Worm (Caenorhabditis elegans) whole organism, L3 larva: Measurements from ENCODE around the gene usp-33.

ENCODE experiments used
- ZK546.5 ChIP-seq: sonication (generic microtip); optimal IDR thresholded peaks from 2 replicates; lab custom pipeline; 2017; ENCODE audit warnings: missing biosample characterization, missing genetic modification characterization
- ceh-16 ChIP-seq: sonication (generic microtip); optimal IDR thresholded peaks from 2 replicates; lab custom pipeline; 2017; ENCODE audit warnings: missing biosample characterization, missing genetic modification characterization
- ceh-9 ChIP-seq: sonication (generic microtip); optimal IDR thresholded peaks from 2 replicates; lab custom pipeline; 2018; ENCODE audit warnings: missing biosample characterization, missing genetic modification characterization
- daf-12 ChIP-seq: fragments of 150-350 bp; optimal IDR thresholded peaks from 2 replicates; lab custom pipeline; 2014; ENCODE audit warnings: missing biosample characterization, missing genetic modification reagents, missing genetic modification characterization
- egl-5 ChIP-seq: fragments of 150-350 bp; optimal IDR thresholded peaks from 2 replicates; lab custom pipeline; 2017; ENCODE audit warnings: missing biosample characterization, missing genetic modification reagents, missing genetic modification characterization, inconsistent platforms
- elt-2 ChIP-seq: sonication (generic microtip); optimal IDR thresholded peaks from 2 replicates; lab custom pipeline; 2016; ENCODE audit warnings: missing genetic modification reagents, mild to moderate bottlenecking, missing genetic modification characterization, missing compliant biosample characterization
- eor-1 ChIP-seq, 2 experiments: fragments of 150-350 bp; optimal IDR thresholded peaks; 2 replicates each; lab custom pipeline; 2014 to 2018; ENCODE audit warnings: missing biosample characterization in 2 of 2, missing genetic modification characterization in 2 of 2
- fkh-10 ChIP-seq: sonication (generic microtip); optimal IDR thresholded peaks from 2 replicates; lab custom pipeline; 2017; ENCODE audit warnings: missing biosample characterization, missing genetic modification reagents, missing genetic modification characterization
- fkh-2 ChIP-seq: fragments of 150-350 bp; optimal IDR thresholded peaks from 2 replicates; lab custom pipeline; 2014; ENCODE audit warnings: missing biosample characterization, missing genetic modification reagents, missing genetic modification characterization
- jun-1 ChIP-seq: fragments of 150-350 bp; optimal IDR thresholded peaks from 2 replicates; lab custom pipeline; 2014; ENCODE audit warnings: missing biosample characterization, missing genetic modification reagents, missing genetic modification characterization
- lsy-12 ChIP-seq: sonication (generic microtip); optimal IDR thresholded peaks from 2 replicates; lab custom pipeline; 2016; ENCODE audit warnings: mild to moderate bottlenecking, missing genetic modification characterization, missing compliant biosample characterization
- mdl-1 ChIP-seq: fragments of 150-350 bp; optimal IDR thresholded peaks from 2 replicates; lab custom pipeline; 2014; ENCODE audit warnings: missing biosample characterization, missing genetic modification characterization
- nhr-11 ChIP-seq: fragments of 150-350 bp; optimal IDR thresholded peaks from 2 replicates; lab custom pipeline; 2014; ENCODE audit warnings: missing biosample characterization, missing genetic modification characterization
- nhr-12 ChIP-seq: fragments of 150-350 bp; optimal IDR thresholded peaks from 2 replicates; lab custom pipeline; 2014; ENCODE audit warnings: missing biosample characterization, missing genetic modification characterization
- nhr-23 ChIP-seq: fragments of 150-350 bp; optimal IDR thresholded peaks from 2 replicates; lab custom pipeline; 2014; ENCODE audit warnings: missing biosample characterization, missing genetic modification reagents, missing genetic modification characterization
- nhr-25 ChIP-seq: sonication (generic microtip); optimal IDR thresholded peaks from 2 replicates; lab custom pipeline; 2017; ENCODE audit warnings: missing biosample characterization, missing genetic modification characterization
- nhr-28 ChIP-seq: fragments of 150-350 bp; optimal IDR thresholded peaks from 2 replicates; lab custom pipeline; 2014; ENCODE audit warnings: missing biosample characterization, missing genetic modification characterization
- nhr-43 ChIP-seq: sonication (generic microtip); optimal IDR thresholded peaks from 2 replicates; lab custom pipeline; 2016; ENCODE audit warnings: mild to moderate bottlenecking, missing genetic modification characterization, missing compliant biosample characterization; ENCODE audit not compliant: poor library complexity, severe bottlenecking
- nhr-67 ChIP-seq: fragments of 150-350 bp; optimal IDR thresholded peaks from 2 replicates; lab custom pipeline; 2014; ENCODE audit warnings: missing biosample characterization, missing genetic modification characterization
- nhr-76 ChIP-seq: fragments of 150-350 bp; sonication (generic microtip); optimal IDR thresholded peaks from 5 replicates; lab custom pipeline; 2014; ENCODE audit warnings: missing biosample characterization, missing genetic modification characterization
- nhr-77 ChIP-seq: fragments of 150-350 bp; optimal IDR thresholded peaks from 2 replicates; lab custom pipeline; 2014; ENCODE audit warnings: missing biosample characterization, missing genetic modification characterization
- pha-4 ChIP-seq: fragments of 150-350 bp; optimal IDR thresholded peaks from 2 replicates; lab custom pipeline; 2014; ENCODE audit warnings: missing biosample characterization, missing genetic modification reagents, missing genetic modification characterization
- pqm-1 ChIP-seq: fragments of 150-350 bp; optimal IDR thresholded peaks from 2 replicates; lab custom pipeline; 2017; ENCODE audit warnings: missing biosample characterization, missing genetic modification characterization, inconsistent platforms
- sea-2 ChIP-seq: fragments of 150-350 bp; sonication (generic microtip); optimal IDR thresholded peaks from 4 replicates; lab custom pipeline; 2014; ENCODE audit warnings: missing biosample characterization, missing genetic modification reagents, missing genetic modification characterization
- skn-1 ChIP-seq: fragments of 150-350 bp; optimal IDR thresholded peaks from 2 replicates; lab custom pipeline; 2014; ENCODE audit warnings: missing biosample characterization, missing genetic modification characterization
- tbx-2 ChIP-seq: sonication (generic microtip); optimal IDR thresholded peaks from 2 replicates; lab custom pipeline; 2016; ENCODE audit warnings: mild to moderate bottlenecking, missing genetic modification characterization, missing compliant biosample characterization

Gene usp-33

DNA sequence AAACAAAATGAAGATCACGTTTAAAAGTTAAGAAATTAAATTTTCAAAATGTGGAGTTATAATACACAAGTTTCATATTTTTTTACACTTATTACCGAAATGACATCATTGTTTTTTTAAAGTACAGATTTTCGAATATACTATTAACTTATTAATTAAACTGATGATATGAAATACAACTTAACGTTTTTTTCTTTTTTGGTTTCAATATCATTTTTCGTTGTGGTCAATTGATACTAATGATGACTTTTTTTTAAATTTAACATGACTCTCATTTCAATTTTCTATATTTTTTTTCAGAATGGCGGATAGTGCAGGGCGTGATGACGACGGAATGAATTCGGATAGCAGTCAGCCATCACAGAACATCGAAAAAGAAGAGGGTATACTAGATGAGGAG is at the start of gene usp-33:
Gene usp-33, plus strand, starts transcription at position 301 of the 400 bp plus-strand sequence.
- TF ChIP-seq nhr-25 (tag; lab: Kevin White, UChicago) (no peak), jun-1 (no peak), fkh-10 (GFP tag; lab: Kevin White, UChicago) (no peak), sea-2 (no peak), skn-1 (tag; lab: Kevin White, UChicago) (no peak)
- TF ChIP-seq, all 47 proteins: peak for 0

DNA sequence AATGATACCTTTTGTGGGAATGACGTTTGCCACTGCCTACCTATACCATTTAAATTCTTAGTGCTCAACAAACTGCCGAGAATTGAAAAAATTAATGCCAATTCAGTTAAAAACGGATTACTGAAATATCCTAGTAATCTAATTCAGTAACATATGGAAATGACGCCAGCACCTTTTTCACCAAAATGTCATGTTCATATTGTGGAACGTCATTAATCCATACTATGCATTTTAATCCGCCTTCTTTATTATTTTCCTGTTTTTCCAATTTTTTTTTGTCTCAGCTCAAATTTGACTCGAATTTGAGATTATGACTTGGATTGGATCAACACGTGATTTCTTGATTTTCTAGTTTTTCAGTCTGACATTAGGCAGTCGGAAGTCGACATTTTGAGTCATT is 49.7 kb upstream of the usp-33 start:
- TF ChIP-seq tbx-2 (tag; lab: Kevin White, UChicago) (no peak), nhr-76 (tag; lab: Kevin White, UChicago) (no peak), nhr-67 (tag; lab: Kevin White, UChicago) (no peak), egl-5 (tag; lab: Kevin White, UChicago) (no peak), nhr-43 (no peak), ceh-9 (tag; lab: Kevin White, UChicago) (no peak), daf-12 (tag; lab: Kevin White, UChicago) (no peak), fkh-2 (tag; lab: Kevin White, UChicago) (no peak), nhr-77 (tag; lab: Kevin White, UChicago) (no peak), fkh-10 (GFP tag; lab: Kevin White, UChicago) (no peak), elt-2 (tag; lab: Kevin White, UChicago) (no peak)
- TF ChIP-seq, all 47 proteins: peak for 0

DNA sequence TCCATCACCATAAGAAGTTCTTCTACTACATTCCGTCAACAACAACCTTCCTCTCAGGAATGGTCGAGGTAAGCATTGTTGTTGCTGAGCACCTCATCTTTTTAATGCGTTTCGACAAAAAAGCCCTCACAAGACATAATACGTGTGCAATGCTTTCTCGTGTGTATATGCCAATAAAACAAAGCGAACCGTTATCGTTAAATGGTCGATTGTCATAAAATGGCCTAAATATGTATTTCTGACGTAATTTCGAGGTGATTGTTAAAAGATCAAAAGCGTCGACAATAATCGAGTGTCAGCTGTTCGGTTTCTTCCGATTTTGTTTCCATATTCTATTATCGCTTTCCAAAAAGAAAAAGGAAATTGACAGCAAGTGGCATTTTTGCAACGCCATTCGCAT is 46.5 kb upstream of the usp-33 start:
- TF ChIP-seq tbx-2 (tag; lab: Kevin White, UChicago): no peak
- peak; percentile 33 for TF ChIP-seq jun-1
- peak; percentile 78 for TF ChIP-seq pqm-1 (tag; lab: Kevin White, UChicago)
- peak; percentile 74 for TF ChIP-seq elt-2 (tag; lab: Kevin White, UChicago)

DNA sequence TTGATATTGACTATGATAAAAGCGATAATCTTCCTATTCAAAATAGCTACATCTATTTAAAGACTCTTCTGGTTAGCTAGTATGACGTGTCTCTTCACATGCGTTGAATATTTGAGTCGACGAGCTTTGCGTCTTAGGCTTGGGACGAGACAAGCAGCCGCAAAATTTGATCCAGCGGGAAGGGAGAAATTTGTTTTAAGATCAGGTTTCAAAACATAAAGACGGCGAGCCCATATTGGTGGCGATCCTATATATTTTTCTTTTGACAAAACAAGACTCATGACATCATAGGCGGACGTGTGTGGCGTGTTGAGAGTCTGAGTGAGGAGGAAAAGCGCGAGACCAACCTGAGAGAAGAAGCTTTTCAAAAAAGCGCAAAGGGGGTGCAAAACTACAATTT is 45.7 kb upstream of the usp-33 start:
- TF ChIP-seq nhr-11: no peak
- no peak for TF ChIP-seq lsy-12 (tag; lab: Kevin White, UChicago)
- TF ChIP-seq fkh-2 (tag; lab: Kevin White, UChicago): no peak
- no peak for TF ChIP-seq nhr-28 (tag; lab: Kevin White, UChicago)
- no peak for TF ChIP-seq nhr-25 (tag; lab: Kevin White, UChicago)

DNA sequence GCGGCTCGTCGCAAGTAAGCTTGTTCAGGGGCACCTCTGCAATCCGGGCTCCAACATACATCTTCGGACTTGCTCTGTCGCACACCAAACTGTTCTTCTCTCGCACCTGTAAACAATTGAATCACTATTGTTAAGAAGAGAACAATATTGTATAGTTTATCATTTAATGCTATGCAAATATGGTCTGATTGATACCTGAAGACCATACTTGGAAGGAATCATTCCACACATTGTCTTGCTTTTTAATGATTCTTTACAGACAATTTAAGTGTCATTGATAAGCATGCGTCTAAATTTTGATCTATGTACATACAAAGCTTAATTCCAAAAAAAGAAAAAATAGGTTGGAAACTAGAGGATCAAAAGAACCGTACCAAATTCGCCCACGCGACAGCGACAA is 44.2 kb upstream of the usp-33 start:
- peak; percentile 48 for TF ChIP-seq elt-2 (tag; lab: Kevin White, UChicago)
- TF ChIP-seq pqm-1 (tag; lab: Kevin White, UChicago): peak; percentile 95
- TF ChIP-seq pha-4 (tag; lab: Kevin White, UChicago): peak; percentile 10
- no peak for TF ChIP-seq jun-1
- no peak for TF ChIP-seq daf-12 (tag; lab: Kevin White, UChicago)

DNA sequence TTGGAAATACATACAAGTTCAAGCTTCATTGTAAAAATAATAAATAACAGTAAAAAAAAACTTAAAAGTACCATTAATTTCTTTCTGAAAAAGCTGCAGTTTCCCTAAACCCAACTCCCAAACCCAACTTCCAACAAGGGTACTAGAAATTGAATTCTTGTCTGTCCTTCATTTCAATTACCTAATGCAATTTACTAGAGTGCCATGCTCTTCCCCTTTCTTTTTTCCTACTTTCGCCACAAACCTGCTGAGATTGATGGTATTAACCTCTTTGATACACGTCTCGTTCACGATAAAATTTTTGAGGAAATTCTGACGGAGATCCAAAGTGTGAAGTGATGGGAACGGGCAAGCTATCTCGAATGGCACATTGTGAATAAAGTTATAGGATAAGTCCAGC is 43.3 kb upstream of the usp-33 start:
- TF ChIP-seq daf-12 (tag; lab: Kevin White, UChicago) (no peak), eor-1 (tag; optimal IDR thresholded peaks at IDR 0.05; lab: Kevin White, UChicago) (no peak), nhr-67 (tag; lab: Kevin White, UChicago) (no peak), ceh-16 (tag; lab: Kevin White, UChicago) (no peak), nhr-23 (tag; lab: Kevin White, UChicago) (no peak), mdl-1 (tag; lab: Kevin White, UChicago) (no peak), nhr-12 (tag; lab: Kevin White, UChicago) (no peak)

DNA sequence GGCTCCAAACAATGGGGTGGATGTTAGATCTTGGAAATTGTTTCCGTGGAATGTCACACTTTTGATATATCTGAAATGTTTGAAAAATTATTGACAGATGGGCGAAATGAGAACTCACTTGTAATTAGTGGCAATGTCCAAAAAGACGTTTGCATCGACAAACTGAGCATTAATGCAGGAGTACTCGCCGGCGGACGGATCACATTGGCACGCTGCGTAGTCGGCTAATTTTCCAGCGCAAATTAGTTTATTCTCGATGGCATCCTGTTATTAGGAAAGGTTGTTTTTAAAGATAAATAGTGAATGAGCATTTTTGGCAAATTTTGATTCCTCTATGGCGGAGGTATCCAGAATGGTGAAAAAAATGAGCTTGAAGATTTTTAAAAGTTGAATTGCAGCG is 40.4 kb upstream of the usp-33 start:
- no peak for TF ChIP-seq jun-1
- TF ChIP-seq fkh-2 (tag; lab: Kevin White, UChicago): no peak
- no peak for TF ChIP-seq ZK546.5 (tag; lab: Kevin White, UChicago)
